Fruit fly (Drosophila melanogaster) whole organism, embryonic: Measurements from ENCODE around the gene Sbds.

Source experiments
- CG13123 ChIP-seq: fragments of 200-800 bp; sonication (Bioruptor generic); optimal IDR thresholded peaks from 2 replicates; lab custom pipeline; 2016; ENCODE audit warnings: missing biosample characterization, missing genetic modification characterization
- CG2202 ChIP-seq: fragments of 200-800 bp; sonication (Bioruptor generic); optimal IDR thresholded peaks from 2 replicates; lab custom pipeline; 2018; ENCODE audit warnings: missing biosample characterization, mild to moderate bottlenecking, missing genetic modification characterization
- CG32772 ChIP-seq: fragments of 200-800 bp; sonication (Bioruptor generic); IDR thresholded peaks from 2 replicates; pipeline ENCODE4 v1.3.6; 2022; ENCODE audit warnings: missing biosample characterization, missing genetic modification characterization
- CG6654 ChIP-seq: fragments of 200-800 bp; sonication (Bioruptor generic); optimal IDR thresholded peaks from 2 replicates; lab custom pipeline; 2017; ENCODE audit warnings: missing biosample characterization, mild to moderate bottlenecking, missing genetic modification characterization
- CG9727 ChIP-seq: fragments of 200-800 bp; sonication (Bioruptor generic); optimal IDR thresholded peaks from 3 replicates; lab custom pipeline; 2017; ENCODE audit warnings: missing biosample characterization, mild to moderate bottlenecking, missing genetic modification characterization
- Ets65A ChIP-seq: fragments of 200-800 bp; sonication (Bioruptor generic); peaks from one replicate; lab custom pipeline; 2016; ENCODE audit warnings: missing biosample characterization, missing genetic modification characterization
- Sox102F ChIP-seq: fragments of 200-800 bp; sonication (Bioruptor generic); optimal IDR thresholded peaks from 2 replicates; lab custom pipeline; 2018; ENCODE audit warnings: missing biosample characterization, mild to moderate bottlenecking, missing genetic modification characterization, moderate library complexity
- gce ChIP-seq: fragments of 200-800 bp; sonication (Bioruptor generic); IDR thresholded peaks from 3 replicates; pipeline ENCODE4 v1.3.6; 2022; ENCODE audit warnings: missing biosample characterization, missing genetic modification characterization
- pan ChIP-seq, 4 experiments: fragments of >200 bp in 3 of 4; fragments of 200-800 bp in 1 of 4; sonication (Bioruptor generic) in 1 of 4; optimal IDR thresholded peaks in 3 of 4; IDR thresholded peaks in 1 of 4; 2 replicates each; pipeline versions ENCODE4 v1.3.6 to Lab custom; 2017 to 2022; ENCODE audit warnings: missing biosample characterization in 2 of 4, missing genetic modification characterization in 2 of 4, mixed read lengths in 1 of 4
- psq ChIP-seq: fragments of 200-800 bp; sonication (Bioruptor generic); optimal IDR thresholded peaks from 2 replicates; lab custom pipeline; 2017; ENCODE audit warnings: missing biosample characterization, missing genetic modification characterization
- zf30C ChIP-seq: fragments of 200-800 bp; sonication (Bioruptor generic); optimal IDR thresholded peaks from 3 replicates; lab custom pipeline; 2018; ENCODE audit warnings: missing biosample characterization, mild to moderate bottlenecking, missing genetic modification characterization

- TF ChIP-seq zf30C (peak; percentile 18), CG6654 (GFP tag; lab: Kevin White, UChicago) (no peak), CG9727 (GFP tag; lab: Kevin White, UChicago) (peak; percentile 50), pan (optimal IDR thresholded peaks at IDR 0.05; lab: Kevin White, UChicago) (no peak), pan (GFP tag; optimal IDR thresholded peaks at IDR 0.05 in 1 of 2, IDR thresholded peaks at IDR 0.05 in 1 of 2) (peak in 1 of 2 experiments; percentile 71), CG32772 (GFP tag; lab: Robert Waterston, UW) (peak; percentile 61), Ets65A (GFP tag; lab: Kevin White, UChicago) (peak; percentile 92), CG13123 (GFP tag; lab: Kevin White, UChicago) (peak; percentile 12), CG2202 (peak; percentile 33), Sox102F (GFP tag; lab: Kevin White, UChicago) (peak; percentile 85), psq (GFP tag; lab: Kevin White, UChicago) (no peak), gce (GFP tag; lab: Robert Waterston, UW) (no peak)
These were observed 46.8 kb upstream of the Sbds start for dm6 chr3L:6705865-6706264.
